Worm (Caenorhabditis elegans): ENCODE data around the gene M02A10.1.

M02A10.1 gene

ce11 chrX:727737-728136 is 21.1 kb downstream of the M02A10.1 start:
- TF ChIP-seq F37D6.2 (tag; optimal IDR thresholded peaks at IDR 0.05), result peak; percentile 42
- TF ChIP-seq nhr-77 (tag; optimal IDR thresholded peaks at IDR 0.05), result peak; percentile 8
- TF ChIP-seq mdl-1 (tag; optimal IDR thresholded peaks at IDR 0.05), result peak in 1 of 2 experiments; percentile 29
- TF ChIP-seq sdz-12 (GFP tag; optimal IDR thresholded peaks at IDR 0.05), result no peak
- no peak for TF ChIP-seq zip-2 (tag; optimal IDR thresholded peaks at IDR 0.05)
- TF ChIP-seq hmg-1.1 (GFP tag; IDR thresholded peaks at IDR 0.05), result peak; percentile 82
- TF ChIP-seq aha-1 (tag), result peak; percentile 90
- TF ChIP-seq F49E8.2 (tag; optimal IDR thresholded peaks at IDR 0.05; ENCODE audit: borderline replicate concordance), result no peak
- TF ChIP-seq daf-12 (tag; optimal IDR thresholded peaks at IDR 0.05), result no peak
- TF ChIP-seq fkh-10 (GFP tag; optimal IDR thresholded peaks at IDR 0.05), result no peak
- TF ChIP-seq daf-8 (GFP tag; IDR thresholded peaks at IDR 0.05), result no peak
- no peak for TF ChIP-seq D1046.2 (GFP tag; IDR thresholded peaks at IDR 0.05)
- no peak for TF ChIP-seq ceh-62 (tag; optimal IDR thresholded peaks at IDR 0.05)
- TF ChIP-seq hlh-30 (tag; optimal IDR thresholded peaks at IDR 0.05; ENCODE audit: insufficient read depth), result peak; percentile 81
- TF ChIP-seq nhr-11 (tag; optimal IDR thresholded peaks at IDR 0.05), result peak; percentile 42
- TF ChIP-seq lir-3 (tag; optimal IDR thresholded peaks at IDR 0.05), result peak; percentile 18
- TF ChIP-seq snpc-1.2 (GFP tag; IDR thresholded peaks at IDR 0.05), result no peak
- peak; percentile 78 for TF ChIP-seq mxl-3 (GFP tag; optimal IDR thresholded peaks at IDR 0.05)
- TF ChIP-seq unc-130 (GFP tag; optimal IDR thresholded peaks at IDR 0.05), result no peak
- TF ChIP-seq nhr-102 (tag; optimal IDR thresholded peaks at IDR 0.05), result no peak
- TF ChIP-seq dve-1 (tag; optimal IDR thresholded peaks at IDR 0.05; ENCODE audit: insufficient read depth), result peak; percentile 79
- TF ChIP-seq nhr-28 (tag; optimal IDR thresholded peaks at IDR 0.05), result peak; percentile 79
- peak; percentile 73 for TF ChIP-seq rbr-2 (tag; optimal IDR thresholded peaks at IDR 0.05)
- no peak for TF ChIP-seq zip-11 (GFP tag; IDR thresholded peaks at IDR 0.05)
- no peak for TF ChIP-seq T20F7.1 (GFP tag; optimal IDR thresholded peaks at IDR 0.05)
- TF ChIP-seq arid-1 (GFP tag; conservative IDR thresholded peaks at IDR 0.05), result peak; percentile 55; the same call in 1 of the 2 replicates
- peak; percentile 22 for TF ChIP-seq pqm-1 (tag; optimal IDR thresholded peaks at IDR 0.05)
- TF ChIP-seq nhr-48 (tag; optimal IDR thresholded peaks at IDR 0.05), result peak; percentile 62
- peak; percentile 84 for TF ChIP-seq F10B5.3 (tag; optimal IDR thresholded peaks at IDR 0.05)
- TF ChIP-seq spr-1 (tag; optimal IDR thresholded peaks at IDR 0.05), result peak; percentile 53
- 0 out of 2 replicates have a peak, but pooled peaks have one; percentile 55 for TF ChIP-seq nhr-42 (GFP tag; IDR thresholded peaks at IDR 0.05)
- no peak for TF ChIP-seq snpc-4 (tag; optimal IDR thresholded peaks at IDR 0.05)
- no peak for TF ChIP-seq fos-1 (tag; optimal IDR thresholded peaks at IDR 0.05)
- TF ChIP-seq nhr-6 (tag; optimal IDR thresholded peaks at IDR 0.05), result peak; percentile 91
- peak; percentile 75 for TF ChIP-seq mep-1 (tag; optimal IDR thresholded peaks at IDR 0.05)
- 0 out of 2 replicates have a peak, but pooled peaks have one; percentile 32 for TF ChIP-seq ceh-44 (GFP tag; IDR thresholded peaks at IDR 0.05)
- peak; percentile 5 for TF ChIP-seq ceh-32 (tag; optimal IDR thresholded peaks at IDR 0.05; ENCODE audit: poor library complexity)
- TF ChIP-seq zfp-2 (tag; optimal IDR thresholded peaks at IDR 0.05), result no peak
- peak; percentile 44 for TF ChIP-seq lin-38 (GFP tag; IDR thresholded peaks at IDR 0.05)
- peak; percentile 74 for TF ChIP-seq php-3 (GFP tag; IDR thresholded peaks at IDR 0.05)
- no peak for TF ChIP-seq ZK546.5 (tag; optimal IDR thresholded peaks at IDR 0.05)
- peak; percentile 20 to 27 for TF ChIP-seq daf-16 (GFP tag; optimal IDR thresholded peaks at IDR 0.05)
- TF ChIP-seq daf-16 (tag; optimal IDR thresholded peaks at IDR 0.05), result peak; percentile 82
- no peak for TF ChIP-seq tra-1 (GFP tag; IDR thresholded peaks at IDR 0.05)
- no peak for TF ChIP-seq zag-1 (tag; optimal IDR thresholded peaks at IDR 0.05)
- peak; percentile 89 for TF ChIP-seq duxl-1 (tag; optimal IDR thresholded peaks at IDR 0.05; ENCODE audit: poor library complexity)
- no peak for TF ChIP-seq daf-19 (GFP tag; conservative IDR thresholded peaks at IDR 0.05)
- no peak for TF ChIP-seq Y48G9A.11 (GFP tag; IDR thresholded peaks at IDR 0.05)
- peak; percentile 7 for TF ChIP-seq nhr-25 (tag; optimal IDR thresholded peaks at IDR 0.05; ENCODE audit: borderline replicate concordance, insufficient read depth)
- TF ChIP-seq ctbp-1 (GFP tag; IDR thresholded peaks at IDR 0.05), result peak; percentile 66
- TF ChIP-seq hif-1 (tag; optimal IDR thresholded peaks at IDR 0.05), result peak; percentile 20 to 59
- TF ChIP-seq spr-3 (GFP tag; optimal IDR thresholded peaks at IDR 0.05), result no peak
